Worm (Caenorhabditis elegans): Measurements from ENCODE around the gene srh-72.

- TF ChIP-seq mep-1 (tag; optimal IDR thresholded peaks at IDR 0.05) (no peak), nhr-6 (tag; optimal IDR thresholded peaks at IDR 0.05) (no peak), snpc-4 (tag; optimal IDR thresholded peaks at IDR 0.05) (no peak)
Observed at ce11 chrII:1670260-1670879, 30.0 kb upstream of the srh-72 start, which contains the start of gene nhx-6.
